Fruit fly (Drosophila melanogaster): ENCODE measurements around the gene eca.

DNA sequence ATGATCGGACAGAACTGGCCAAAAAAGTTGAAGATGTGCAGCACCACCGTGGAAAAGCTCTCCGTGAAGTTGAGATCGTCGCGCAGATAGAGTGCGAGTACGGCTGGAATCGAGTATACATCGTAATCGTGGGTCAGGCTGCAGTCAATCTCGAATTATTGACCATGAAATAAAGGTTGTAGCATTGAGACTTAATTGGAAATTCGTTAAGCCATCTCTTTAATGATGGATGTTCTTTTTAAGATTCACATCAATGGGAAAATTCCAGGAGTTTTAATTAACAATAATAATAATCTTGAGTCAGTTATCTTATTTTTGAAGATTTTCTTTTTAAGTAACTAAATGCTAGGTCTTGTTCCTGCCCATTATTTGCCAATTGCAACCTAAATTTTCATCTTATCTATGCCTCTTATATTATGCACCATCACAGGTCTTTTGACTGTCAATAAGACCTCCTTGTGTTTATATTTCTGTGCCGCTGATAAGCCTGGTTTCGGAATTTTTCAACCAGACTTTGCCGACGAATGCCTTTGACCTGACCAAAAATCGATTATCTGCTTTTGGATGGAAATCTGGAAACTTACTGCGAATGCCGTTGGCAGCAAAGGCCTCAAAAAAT lies 2.1 kb downstream of the eca start:
- TF ChIP-seq CG8478 (optimal IDR thresholded peaks at IDR 0.05): no peak
- no peak for TF ChIP-seq CTCF (optimal IDR thresholded peaks at IDR 0.05)
